Worm (Caenorhabditis elegans) whole organism, L2 larva: Measurements from ENCODE around the gene Y67A10A.3.

Experiments
- C34F6.9 ChIP-seq: fragments of 150-350 bp; optimal IDR thresholded peaks from 2 replicates; lab custom pipeline; 2014; ENCODE audit warnings: missing biosample characterization, missing genetic modification characterization
- F13H6.1 ChIP-seq: sonication (generic microtip); optimal IDR thresholded peaks from 2 replicates; lab custom pipeline; 2016; ENCODE audit warnings: missing genetic modification characterization, missing compliant biosample characterization
- Y55F3AM.14 ChIP-seq: fragments of 200-800 bp; sonication (Bioruptor generic); optimal IDR thresholded peaks from 2 replicates; lab custom pipeline; 2018; ENCODE audit warnings: mild to moderate bottlenecking, missing genetic modification characterization, missing compliant biosample characterization
- ZK546.5 ChIP-seq: sonication (generic microtip); optimal IDR thresholded peaks from 2 replicates; lab custom pipeline; 2017; ENCODE audit warnings: missing biosample characterization, missing genetic modification characterization
- aly-2 ChIP-seq: fragments of 150-350 bp; optimal IDR thresholded peaks from 2 replicates; lab custom pipeline; 2014; ENCODE audit warnings: missing biosample characterization, missing genetic modification characterization
- ama-1 ChIP-seq: fragments of 150-350 bp; optimal IDR thresholded peaks from 2 replicates; lab custom pipeline; 2018; ENCODE audit warnings: inconsistent platforms
- blmp-1 ChIP-seq: sonication (generic microtip); optimal IDR thresholded peaks from 2 replicates; lab custom pipeline; 2017; ENCODE audit warnings: missing genetic modification characterization, mild to moderate bottlenecking, missing compliant biosample characterization, antibody characterized with exemption, moderate library complexity; ENCODE audit not compliant: insufficient read depth
- ceh-16 ChIP-seq: fragments of 150-350 bp; optimal IDR thresholded peaks from 2 replicates; lab custom pipeline; 2014; ENCODE audit warnings: missing biosample characterization, missing genetic modification characterization
- ceh-82 ChIP-seq: fragments of 150-350 bp; optimal IDR thresholded peaks from 2 replicates; lab custom pipeline; 2014; ENCODE audit warnings: missing biosample characterization, missing genetic modification characterization
- crh-2 ChIP-seq: sonication (generic microtip); optimal IDR thresholded peaks from 2 replicates; lab custom pipeline; 2017; ENCODE audit warnings: missing biosample characterization, missing genetic modification characterization
- egl-27 ChIP-seq: sonication (generic microtip); optimal IDR thresholded peaks from 3 replicates; lab custom pipeline; 2017; ENCODE audit warnings: missing biosample characterization, missing genetic modification reagents, missing genetic modification characterization
- elt-1 ChIP-seq: fragments of 150-350 bp; optimal IDR thresholded peaks from 2 replicates; lab custom pipeline; 2014; ENCODE audit warnings: missing biosample characterization, missing genetic modification characterization
- fos-1 ChIP-seq: fragments of 150-350 bp; optimal IDR thresholded peaks from 2 replicates; lab custom pipeline; 2014; ENCODE audit warnings: missing biosample characterization, missing genetic modification characterization
- gmeb-1 ChIP-seq: fragments of 150-350 bp; optimal IDR thresholded peaks from 2 replicates; lab custom pipeline; 2014; ENCODE audit warnings: missing biosample characterization, missing genetic modification characterization
- lin-11 ChIP-seq: fragments of 150-350 bp; sonication (generic microtip); optimal IDR thresholded peaks from 2 replicates; lab custom pipeline; 2014; ENCODE audit warnings: missing biosample characterization, missing genetic modification characterization, inconsistent platforms, mixed read lengths
- lin-13 ChIP-seq: fragments of 150-350 bp; optimal IDR thresholded peaks from 2 replicates; lab custom pipeline; 2014; ENCODE audit warnings: missing biosample characterization, missing genetic modification reagents, missing genetic modification characterization
- lin-39 ChIP-seq: fragments of 150-350 bp; optimal IDR thresholded peaks from 2 replicates; lab custom pipeline; 2014; ENCODE audit warnings: missing biosample characterization, missing genetic modification reagents, missing genetic modification characterization
- lsy-2 ChIP-seq, 2 experiments: fragments of 150-350 bp in 1 of 2; sonication (generic microtip) in 1 of 2; optimal IDR thresholded peaks; 2 replicates each; lab custom pipeline; 2014 to 2017; ENCODE audit warnings: missing biosample characterization in 2 of 2, missing genetic modification characterization in 2 of 2
- mbf-1 ChIP-seq: sonication (generic microtip); optimal IDR thresholded peaks from 2 replicates; lab custom pipeline; 2017; ENCODE audit warnings: missing biosample characterization, missing genetic modification characterization
- mdl-1 ChIP-seq, 2 experiments: fragments of 150-350 bp in 1 of 2; sonication (generic microtip) in 1 of 2; optimal IDR thresholded peaks; 2 replicates each; lab custom pipeline; 2017; ENCODE audit warnings: missing biosample characterization in 2 of 2, missing genetic modification characterization in 2 of 2
- nhr-10 ChIP-seq: sonication (generic microtip); optimal IDR thresholded peaks from 2 replicates; lab custom pipeline; 2017; ENCODE audit warnings: missing biosample characterization, missing genetic modification characterization
- nhr-129 ChIP-seq: fragments of 150-350 bp; optimal IDR thresholded peaks from 2 replicates; lab custom pipeline; 2014; ENCODE audit warnings: missing biosample characterization, missing genetic modification characterization
- nhr-21 ChIP-seq: fragments of 150-350 bp; optimal IDR thresholded peaks from 2 replicates; lab custom pipeline; 2014; ENCODE audit warnings: missing biosample characterization, missing genetic modification characterization
- nhr-23 ChIP-seq: fragments of 150-350 bp; optimal IDR thresholded peaks from 2 replicates; lab custom pipeline; 2014; ENCODE audit warnings: missing biosample characterization, missing genetic modification reagents, missing genetic modification characterization
- nhr-25 ChIP-seq: fragments of 150-350 bp; sonication (generic microtip); optimal IDR thresholded peaks from 3 replicates; lab custom pipeline; 2014; ENCODE audit warnings: missing biosample characterization, missing genetic modification characterization
- nhr-6 ChIP-seq: fragments of 150-350 bp; optimal IDR thresholded peaks from 2 replicates; lab custom pipeline; 2014; ENCODE audit warnings: missing biosample characterization, missing genetic modification characterization
- nhr-77 ChIP-seq: fragments of 150-350 bp; optimal IDR thresholded peaks from 2 replicates; lab custom pipeline; 2014; ENCODE audit warnings: missing biosample characterization, missing genetic modification characterization
- peb-1 ChIP-seq: fragments of 150-350 bp; optimal IDR thresholded peaks from 2 replicates; lab custom pipeline; 2014; ENCODE audit warnings: missing biosample characterization, missing genetic modification characterization
- sem-4 ChIP-seq: fragments of 150-350 bp; optimal IDR thresholded peaks from 2 replicates; lab custom pipeline; 2014; ENCODE audit warnings: missing biosample characterization, missing genetic modification reagents, missing genetic modification characterization
- skn-1 ChIP-seq: sonication (generic microtip); optimal IDR thresholded peaks from 2 replicates; lab custom pipeline; 2017; ENCODE audit warnings: missing biosample characterization, missing genetic modification characterization
- sma-3 ChIP-seq: sonication (generic microtip); optimal IDR thresholded peaks from 2 replicates; lab custom pipeline; 2016; ENCODE audit warnings: missing genetic modification reagents, missing genetic modification characterization, missing compliant biosample characterization
- sma-9 ChIP-seq, 2 experiments: fragments of 150-350 bp in 1 of 2; sonication (generic microtip) in 1 of 2; optimal IDR thresholded peaks; 2 replicates each; lab custom pipeline; 2014 to 2016; ENCODE audit warnings: missing genetic modification characterization in 2 of 2, mild to moderate bottlenecking in 1 of 2, missing biosample characterization in 1 of 2, missing compliant biosample characterization in 1 of 2, missing genetic modification reagents in 1 of 2, moderate library complexity in 1 of 2
- snpc-4 ChIP-seq: fragments of 150-350 bp; optimal IDR thresholded peaks from 2 replicates; lab custom pipeline; 2014; ENCODE audit warnings: missing biosample characterization, missing genetic modification characterization
- zag-1 ChIP-seq: fragments of 150-350 bp; optimal IDR thresholded peaks from 2 replicates; lab custom pipeline; 2014; ENCODE audit warnings: missing biosample characterization, missing genetic modification characterization
- ztf-1 ChIP-seq: fragments of 200-800 bp; sonication (Bioruptor generic); conservative IDR thresholded peaks from 2 replicates; pipeline ENCODE4 v1.3.6; 2022; ENCODE audit warnings: missing genetic modification characterization, missing compliant biosample characterization
- ztf-11 ChIP-seq: sonication (generic microtip); optimal IDR thresholded peaks from 2 replicates; lab custom pipeline; 2017; ENCODE audit warnings: missing biosample characterization, missing genetic modification characterization

The Y67A10A.3 gene

ce11 chrIV:14339657-14340056 lies 5.4 kb upstream of the Y67A10A.3 start, which contains the start of gene Y67A10A.11:
Gene Y67A10A.11 (plus strand): TSS chrIV:14339957.
- TF ChIP-seq lin-11, result no peak
- no peak for TF ChIP-seq skn-1
- no peak for TF ChIP-seq ceh-82 (tag; lab: Kevin White, UChicago)
- TF ChIP-seq peb-1 (tag; lab: Kevin White, UChicago), result no peak
- no peak for TF ChIP-seq nhr-25 (tag; lab: Kevin White, UChicago)
- TF ChIP-seq ceh-16 (tag; lab: Kevin White, UChicago), result no peak
- no peak for TF ChIP-seq ztf-11 (tag; lab: Kevin White, UChicago)
- TF ChIP-seq C34F6.9 (tag; lab: Kevin White, UChicago), result no peak
- TF ChIP-seq ama-1 (lab: Kevin White, UChicago), result no peak
- TF ChIP-seq blmp-1 (tag; lab: Kevin White, UChicago), result no peak
- TF ChIP-seq nhr-6 (tag; lab: Kevin White, UChicago), result no peak

- TF ChIP-seq Y55F3AM.14 (GFP tag; lab: Kevin White, UChicago) (no peak), nhr-77 (tag; lab: Kevin White, UChicago) (no peak), C34F6.9 (tag; lab: Kevin White, UChicago) (no peak), aly-2 (tag; lab: Kevin White, UChicago) (no peak), nhr-21 (no peak), sem-4 (tag; lab: Kevin White, UChicago) (no peak), elt-1 (tag; lab: Kevin White, UChicago) (no peak), peb-1 (tag; lab: Kevin White, UChicago) (no peak), ceh-16 (tag; lab: Kevin White, UChicago) (no peak), ztf-1 (no peak), crh-2 (tag; lab: Kevin White, UChicago) (no peak), zag-1 (tag; lab: Kevin White, UChicago) (no peak), fos-1 (tag; lab: Kevin White, UChicago) (no peak), skn-1 (no peak)
These were observed 3.5 kb upstream of the Y67A10A.3 start, which contains the start of gene Y67A10A.2 for ce11 chrIV:14337757-14338156. Gene Y67A10A.2 (plus strand): TSS chrIV:14338057.

ce11 chrIV:14335768-14336167 lies 1.5 kb upstream of the Y67A10A.3 start:
- TF ChIP-seq nhr-25 (tag; lab: Kevin White, UChicago), result no peak
- no peak for TF ChIP-seq nhr-23 (tag; lab: Kevin White, UChicago)
- TF ChIP-seq aly-2 (tag; lab: Kevin White, UChicago), result no peak
- no peak for TF ChIP-seq nhr-129 (tag; lab: Kevin White, UChicago)

- no peak for TF ChIP-seq mbf-1 (tag; lab: Kevin White, UChicago)
- TF ChIP-seq sma-3 (GFP tag; lab: Kevin White, UChicago), result peak; percentile 94
- peak; percentile 66 for TF ChIP-seq nhr-21
- peak; percentile 71 for TF ChIP-seq lin-13 (GFP tag; lab: Kevin White, UChicago)
- no peak for TF ChIP-seq elt-1 (tag; lab: Kevin White, UChicago)
- peak; percentile 49 to 71 for TF ChIP-seq mdl-1 (tag; optimal IDR thresholded peaks at IDR 0.05; lab: Kevin White, UChicago)
- no peak for TF ChIP-seq ZK546.5 (tag; lab: Kevin White, UChicago)
- peak; percentile 62 for TF ChIP-seq crh-2 (tag; lab: Kevin White, UChicago)
- TF ChIP-seq lin-39 (tag; lab: Kevin White, UChicago), result no peak
- peak in 1 of 2 experiments; percentile 40 for TF ChIP-seq lsy-2 (tag; optimal IDR thresholded peaks at IDR 0.05; lab: Kevin White, UChicago)
- TF ChIP-seq ceh-82 (tag; lab: Kevin White, UChicago), result no peak
- TF ChIP-seq Y55F3AM.14 (GFP tag; lab: Kevin White, UChicago), result peak; percentile 48
- peak; percentile 86 for TF ChIP-seq F13H6.1 (tag; lab: Kevin White, UChicago)
- peak; percentile 98 for TF ChIP-seq snpc-4 (tag; lab: Kevin White, UChicago)
- no peak for TF ChIP-seq skn-1
- peak; percentile 91 for TF ChIP-seq sma-9 (GFP tag; optimal IDR thresholded peaks at IDR 0.05; lab: Kevin White, UChicago)
- TF ChIP-seq sma-9 (tag; optimal IDR thresholded peaks at IDR 0.05; lab: Kevin White, UChicago), result no peak
- TF ChIP-seq ceh-16 (tag; lab: Kevin White, UChicago), result peak; percentile 69
- TF ChIP-seq ama-1 (lab: Kevin White, UChicago), result peak; percentile 81
- no peak for TF ChIP-seq nhr-25 (tag; lab: Kevin White, UChicago)
- peak; percentile 73 for TF ChIP-seq fos-1 (tag; lab: Kevin White, UChicago)
- peak; percentile 76 for TF ChIP-seq gmeb-1
- TF ChIP-seq sem-4 (tag; lab: Kevin White, UChicago), result no peak
- TF ChIP-seq nhr-10 (tag; lab: Kevin White, UChicago), result peak; percentile 45
- TF ChIP-seq ztf-11 (tag; lab: Kevin White, UChicago), result no peak
- peak; percentile 16 for TF ChIP-seq egl-27 (tag; lab: Kevin White, UChicago)
- peak; percentile 93 for TF ChIP-seq nhr-129 (tag; lab: Kevin White, UChicago)
These were observed 7.5 kb downstream of the Y67A10A.3 start for ce11 chrIV:14326694-14327298.
